Fruit fly (Drosophila melanogaster) whole organism, adult: Measurements from ENCODE around the gene Gbs-70E.

Source experiments
- CG11617 ChIP-seq: fragments of 200-800 bp; sonication (Bioruptor generic); optimal IDR thresholded peaks from 2 replicates; lab custom pipeline; 2017; ENCODE audit warnings: mild to moderate bottlenecking, missing biosample characterization, missing genetic modification reagents, missing genetic modification characterization
- CG12768 ChIP-seq: fragments of 200-800 bp; sonication (Bioruptor generic); optimal IDR thresholded peaks from 2 replicates; lab custom pipeline; 2017; ENCODE audit warnings: missing biosample characterization, missing genetic modification characterization, mild to moderate bottlenecking, moderate library complexity, missing genetic modification reagents
- CG14711 ChIP-seq: fragments of 200-800 bp; sonication (Bioruptor generic); optimal IDR thresholded peaks from 2 replicates; lab custom pipeline; 2018; ENCODE audit warnings: missing biosample characterization, mild to moderate bottlenecking, missing genetic modification characterization, moderate library complexity
- CG1620 ChIP-seq: fragments of 200-800 bp; sonication (Bioruptor generic); optimal IDR thresholded peaks from 2 replicates; lab custom pipeline; 2016; ENCODE audit warnings: missing biosample characterization, missing genetic modification characterization
- CG33017 ChIP-seq: fragments of 200-800 bp; sonication (Bioruptor generic); optimal IDR thresholded peaks from 2 replicates; lab custom pipeline; 2018; ENCODE audit warnings: missing biosample characterization, mild to moderate bottlenecking, missing genetic modification characterization, moderate library complexity
- CG5204 ChIP-seq: fragments of 200-800 bp; sonication (Bioruptor generic); optimal IDR thresholded peaks from 2 replicates; lab custom pipeline; 2016; ENCODE audit warnings: missing biosample characterization, missing genetic modification characterization
- CG7045 ChIP-seq: fragments of 200-800 bp; sonication (Bioruptor generic); optimal IDR thresholded peaks from 2 replicates; lab custom pipeline; 2017; ENCODE audit warnings: missing biosample characterization, mild to moderate bottlenecking, missing genetic modification characterization
- CG7101 ChIP-seq: fragments of 200-800 bp; sonication (Bioruptor generic); optimal IDR thresholded peaks from 2 replicates; lab custom pipeline; 2018; ENCODE audit warnings: missing biosample characterization, mild to moderate bottlenecking, missing genetic modification characterization, moderate library complexity
- Clk ChIP-seq: fragments of 200-800 bp; sonication (Bioruptor generic); optimal IDR thresholded peaks from 2 replicates; lab custom pipeline; 2017; ENCODE audit warnings: missing biosample characterization, missing genetic modification characterization
- Crg-1 ChIP-seq: fragments of 200-800 bp; sonication (Bioruptor generic); optimal IDR thresholded peaks from 2 replicates; lab custom pipeline; 2016; ENCODE audit warnings: missing biosample characterization, missing genetic modification characterization
- Hr96 ChIP-seq: fragments of 200-800 bp; sonication (Bioruptor generic); optimal IDR thresholded peaks from 2 replicates; lab custom pipeline; 2016; ENCODE audit warnings: missing biosample characterization, missing genetic modification characterization
- Mnt ChIP-seq: fragments of 200-800 bp; sonication (Bioruptor generic); optimal IDR thresholded peaks from 2 replicates; lab custom pipeline; 2016; ENCODE audit warnings: missing biosample characterization, mild to moderate bottlenecking, missing genetic modification characterization
- bab1 ChIP-seq: fragments of 200-800 bp; sonication (Bioruptor generic); optimal IDR thresholded peaks from 3 replicates; lab custom pipeline; 2019; ENCODE audit warnings: missing biosample characterization, mild to moderate bottlenecking, missing genetic modification characterization, moderate library complexity
- cic ChIP-seq: fragments of 200-800 bp; sonication (Bioruptor generic); optimal IDR thresholded peaks from 2 replicates; lab custom pipeline; 2017; ENCODE audit warnings: missing biosample characterization, mild to moderate bottlenecking, missing genetic modification characterization, moderate library complexity
- cnc ChIP-seq, 2 experiments: fragments of >200 bp; optimal IDR thresholded peaks; 2 replicates each; lab custom pipeline; 2017
- kay ChIP-seq: fragments of 200-800 bp; sonication (Bioruptor generic); peaks from one replicate; lab custom pipeline; 2016; ENCODE audit warnings: missing biosample characterization, missing genetic modification characterization, borderline replicate concordance
- ovo ChIP-seq: fragments of 200-800 bp; sonication (Bioruptor generic); optimal IDR thresholded peaks from 2 replicates; lab custom pipeline; 2016; ENCODE audit warnings: missing biosample characterization, missing genetic modification characterization
- pad ChIP-seq: fragments of 200-800 bp; sonication (Bioruptor generic); optimal IDR thresholded peaks from 3 replicates; lab custom pipeline; 2017; ENCODE audit warnings: missing biosample characterization, missing genetic modification characterization, mild to moderate bottlenecking, moderate library complexity, missing genetic modification reagents
- tj ChIP-seq: fragments of 200-800 bp; sonication (Bioruptor generic); optimal IDR thresholded peaks from 3 replicates; lab custom pipeline; 2017; ENCODE audit warnings: missing biosample characterization, mild to moderate bottlenecking, missing genetic modification characterization, moderate library complexity
- toe ChIP-seq: fragments of 200-800 bp; sonication (Bioruptor generic); optimal IDR thresholded peaks from 2 replicates; lab custom pipeline; 2016; ENCODE audit warnings: missing biosample characterization, missing genetic modification characterization

Gene Gbs-70E

DNA sequence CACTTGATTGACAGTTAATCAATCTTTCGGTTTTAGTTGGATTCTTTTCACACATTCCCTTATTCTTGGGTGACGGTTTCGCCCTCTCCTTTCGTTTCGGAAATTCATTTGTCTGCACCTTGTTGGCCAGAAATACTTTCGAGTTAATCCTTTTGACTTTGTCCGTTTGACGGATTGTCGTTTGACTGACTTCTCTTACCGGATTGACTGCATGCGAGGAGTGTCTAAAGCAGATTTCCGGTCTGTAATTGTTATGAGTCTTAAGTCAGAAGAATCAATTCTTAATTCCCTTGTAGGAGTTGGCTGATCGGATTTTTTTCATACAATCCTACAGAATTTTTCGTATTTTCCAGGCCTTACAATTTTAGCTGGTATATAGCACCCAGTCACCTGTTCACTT lies 32.0 kb upstream of the Gbs-70E start:
- no peak for TF ChIP-seq cic (GFP tag; lab: Kevin White, UChicago)
- TF ChIP-seq CG33017 (tag; lab: Kevin White, UChicago), result no peak
- TF ChIP-seq CG11617 (GFP tag; lab: Kevin White, UChicago), result no peak
- no peak for TF ChIP-seq Hr96
- no peak for TF ChIP-seq CG1620 (GFP tag; lab: Kevin White, UChicago)
- no peak for TF ChIP-seq CG7045
- no peak for TF ChIP-seq bab1
- TF ChIP-seq kay (GFP tag; lab: Kevin White, UChicago), result no peak
- no peak for TF ChIP-seq toe (GFP tag; lab: Kevin White, UChicago)
- no peak for TF ChIP-seq Crg-1 (GFP tag; lab: Kevin White, UChicago)
- no peak for TF ChIP-seq ovo (GFP tag; lab: Kevin White, UChicago)
- no peak for TF ChIP-seq Clk
- no peak for TF ChIP-seq CG7101 (tag; lab: Kevin White, UChicago)
- no peak for TF ChIP-seq cnc (optimal IDR thresholded peaks at IDR 0.05; lab: Kevin White, UChicago)
- TF ChIP-seq pad (GFP tag; lab: Kevin White, UChicago), result no peak
- no peak for TF ChIP-seq CG14711
- no peak for TF ChIP-seq CG12768 (GFP tag; lab: Kevin White, UChicago)
- no peak for TF ChIP-seq tj (GFP tag; lab: Kevin White, UChicago)

DNA sequence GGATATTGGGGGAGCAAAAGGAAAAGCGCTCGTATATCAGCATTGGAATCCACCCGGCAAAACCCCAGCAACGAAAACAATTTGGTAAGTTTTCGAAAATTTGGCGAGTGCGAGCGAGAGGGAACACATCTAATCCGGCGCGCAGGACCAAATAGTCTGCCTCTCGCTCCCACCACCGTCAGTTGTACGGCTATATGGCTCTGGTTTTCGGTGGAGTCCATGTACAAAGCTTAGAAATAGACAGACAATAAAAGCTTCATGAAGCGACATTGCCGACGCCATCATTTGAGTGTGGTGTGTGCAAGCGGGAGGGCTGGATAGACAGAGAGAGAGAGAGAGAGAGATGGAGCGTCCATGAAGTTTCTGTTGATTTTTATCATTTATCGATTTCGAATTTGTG lies 29.5 kb upstream of the Gbs-70E start:
- TF ChIP-seq CG5204 (GFP tag; lab: Kevin White, UChicago) (no peak), kay (GFP tag; lab: Kevin White, UChicago) (no peak), Clk (no peak), Crg-1 (GFP tag; lab: Kevin White, UChicago) (no peak), CG12768 (GFP tag; lab: Kevin White, UChicago) (no peak), cnc (optimal IDR thresholded peaks at IDR 0.05; lab: Kevin White, UChicago) (no peak), tj (GFP tag; lab: Kevin White, UChicago) (no peak), CG11617 (GFP tag; lab: Kevin White, UChicago) (no peak), CG14711 (no peak)

DNA sequence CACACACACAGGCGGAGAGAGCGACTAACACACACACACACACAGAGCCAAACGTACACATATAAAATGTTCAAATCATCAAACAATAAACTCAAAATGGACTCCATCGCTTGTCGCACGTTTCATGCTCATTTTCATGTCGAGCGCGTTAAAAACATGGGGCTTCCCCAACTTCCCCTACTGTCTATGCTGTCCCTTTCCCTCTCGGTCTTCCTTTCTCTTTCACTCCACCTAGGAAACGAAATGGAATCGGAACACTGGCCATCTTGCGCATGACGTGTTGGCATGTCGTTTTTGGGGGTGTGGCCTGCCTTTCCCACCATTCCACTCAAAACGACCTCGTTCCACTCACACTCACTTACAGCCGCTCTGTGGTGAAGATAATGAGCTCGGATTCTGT lies 28.1 kb upstream of the Gbs-70E start:
- TF ChIP-seq pad (GFP tag; lab: Kevin White, UChicago), result peak; percentile 96
- TF ChIP-seq cnc (optimal IDR thresholded peaks at IDR 0.05; lab: Kevin White, UChicago), result no peak

DNA sequence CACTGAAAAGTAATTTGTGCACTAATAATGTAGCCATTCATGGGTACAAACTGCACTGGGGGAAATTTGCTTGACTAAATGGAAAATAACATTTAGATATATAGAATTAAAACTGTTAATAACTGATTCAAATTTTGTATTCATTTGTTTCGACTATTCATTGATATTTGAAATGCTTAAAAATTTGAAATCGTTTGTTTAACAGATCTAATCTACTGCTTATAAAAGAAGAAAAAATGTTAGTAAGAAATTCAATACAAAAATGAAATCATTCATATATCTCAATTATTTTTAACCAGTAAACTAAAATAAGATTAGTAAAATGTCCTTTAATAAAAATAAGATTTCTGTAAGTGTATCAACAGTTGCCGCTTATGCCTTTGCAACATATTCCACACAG lies 25.2 kb upstream of the Gbs-70E start:
- TF ChIP-seq cnc (optimal IDR thresholded peaks at IDR 0.05; lab: Kevin White, UChicago) (no peak), CG14711 (no peak), Mnt (GFP tag; lab: Kevin White, UChicago) (no peak), tj (GFP tag; lab: Kevin White, UChicago) (no peak), CG5204 (GFP tag; lab: Kevin White, UChicago) (no peak), ovo (GFP tag; lab: Kevin White, UChicago) (no peak), CG11617 (GFP tag; lab: Kevin White, UChicago) (no peak), Hr96 (no peak)

DNA sequence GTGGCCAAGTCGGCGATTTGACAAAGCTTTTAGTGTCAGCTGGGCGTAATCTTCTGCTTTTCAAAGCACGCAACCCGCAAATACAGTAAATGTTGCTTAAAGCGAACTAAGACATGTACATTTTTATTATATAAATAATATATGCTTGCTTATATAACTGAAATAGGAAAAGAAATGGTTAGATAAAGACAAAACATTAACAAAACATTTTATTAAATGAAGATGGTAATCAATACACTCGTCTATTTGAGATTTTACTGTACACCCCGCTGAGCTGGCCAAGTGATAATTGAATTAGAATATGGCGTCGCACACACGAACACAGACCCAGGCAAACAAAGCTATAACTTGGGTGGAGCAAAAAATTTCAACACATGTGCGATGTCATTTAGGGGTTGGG lies 23.9 kb upstream of the Gbs-70E start:
- TF ChIP-seq Hr96 (no peak), CG1620 (GFP tag; lab: Kevin White, UChicago) (no peak), Mnt (GFP tag; lab: Kevin White, UChicago) (no peak), bab1 (no peak), pad (GFP tag; lab: Kevin White, UChicago) (no peak), CG11617 (GFP tag; lab: Kevin White, UChicago) (no peak), CG5204 (GFP tag; lab: Kevin White, UChicago) (no peak), cnc (optimal IDR thresholded peaks at IDR 0.05; lab: Kevin White, UChicago) (no peak), tj (GFP tag; lab: Kevin White, UChicago) (no peak), cic (GFP tag; lab: Kevin White, UChicago) (no peak), toe (GFP tag; lab: Kevin White, UChicago) (no peak), ovo (GFP tag; lab: Kevin White, UChicago) (no peak), Clk (no peak), CG7045 (no peak), CG33017 (tag; lab: Kevin White, UChicago) (no peak), CG7101 (tag; lab: Kevin White, UChicago) (no peak), CG12768 (GFP tag; lab: Kevin White, UChicago) (no peak)

DNA sequence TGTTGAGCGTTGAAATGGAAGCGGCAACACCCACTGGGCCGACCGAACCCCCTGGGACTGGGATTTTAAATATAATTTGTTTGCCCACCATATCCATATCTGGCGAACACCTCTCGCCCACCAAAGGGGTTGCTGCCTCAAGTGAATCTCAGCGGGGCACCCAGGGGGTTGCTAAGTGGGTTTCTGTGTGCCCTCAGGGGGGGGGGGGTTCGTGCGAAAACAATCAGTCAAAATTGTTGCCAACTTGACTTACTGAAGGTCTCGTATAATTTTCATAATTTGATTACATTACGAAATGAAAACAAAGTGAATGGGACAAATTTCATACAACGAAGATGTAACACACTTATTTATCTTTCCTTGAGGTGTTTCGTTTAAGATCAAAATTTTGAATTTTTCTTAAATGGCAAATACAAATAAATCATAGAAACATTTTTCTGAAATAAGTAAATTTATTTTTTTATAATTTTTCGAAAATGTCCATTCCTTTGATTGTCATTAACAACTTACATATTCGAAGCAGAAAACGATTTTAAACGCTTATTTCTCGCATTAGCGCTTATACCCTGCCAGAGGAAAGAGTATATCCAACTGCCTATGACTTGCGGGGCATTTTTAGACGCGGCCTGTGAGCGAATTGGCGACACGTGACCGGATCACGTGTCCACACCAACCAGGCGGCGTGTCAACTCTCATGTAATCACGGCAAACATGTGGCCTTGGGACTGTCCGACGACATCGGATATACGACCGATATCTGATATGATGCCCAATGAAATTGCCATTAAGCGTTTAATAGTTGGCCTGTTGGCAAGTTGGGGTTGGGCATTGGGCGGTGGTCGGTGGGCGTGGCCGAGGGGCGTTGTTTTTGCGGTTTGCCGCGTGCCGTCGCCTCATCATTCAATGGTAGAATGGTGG lies 19.1 kb upstream of the Gbs-70E start:
- no peak for TF ChIP-seq CG12768 (GFP tag; lab: Kevin White, UChicago)
- no peak for TF ChIP-seq Clk
- no peak for TF ChIP-seq tj (GFP tag; lab: Kevin White, UChicago)
- TF ChIP-seq toe (GFP tag; lab: Kevin White, UChicago), result no peak
- no peak for TF ChIP-seq CG1620 (GFP tag; lab: Kevin White, UChicago)

DNA sequence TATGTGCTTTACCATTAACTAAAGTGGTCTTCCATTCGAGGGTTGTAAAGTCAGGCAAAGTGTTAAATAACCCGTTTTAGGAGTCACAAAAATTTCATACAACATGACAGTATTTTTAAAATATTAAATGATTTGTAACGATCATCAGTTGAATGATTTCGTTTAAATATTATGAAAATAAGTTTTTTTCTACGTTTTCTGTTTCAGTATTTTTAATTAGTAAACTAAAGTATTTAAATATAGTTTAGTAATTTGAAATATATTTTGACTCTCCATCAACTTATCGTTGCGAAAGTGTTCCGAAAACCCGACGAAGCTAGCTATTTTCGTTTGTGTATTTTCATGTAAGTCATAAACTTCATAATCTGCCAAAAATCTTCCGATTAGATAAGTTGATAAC lies 16.4 kb upstream of the Gbs-70E start, which contains the start of gene CG42758:
CG42758 (plus strand) TSS at position 301 of the 400 bp plus-strand sequence.
- TF ChIP-seq toe (GFP tag; lab: Kevin White, UChicago), result no peak
- no peak for TF ChIP-seq CG33017 (tag; lab: Kevin White, UChicago)
